Fruit fly (Drosophila melanogaster) whole organism, embryonic: ENCODE measurements around the gene Fpgs1.

ENCODE experiments used
- Bdp1 ChIP-seq: fragments of 200-800 bp; sonication (Bioruptor generic); optimal IDR thresholded peaks from 3 replicates; lab custom pipeline; 2016; ENCODE audit warnings: missing biosample characterization, missing genetic modification characterization
- Bteb2 ChIP-seq: fragments of 200-800 bp; sonication (Bioruptor generic); optimal IDR thresholded peaks from 2 replicates; lab custom pipeline; 2016; ENCODE audit warnings: missing biosample characterization, missing genetic modification characterization
- CG10321 ChIP-seq: fragments of 200-800 bp; sonication (Bioruptor generic); IDR thresholded peaks from 2 replicates; pipeline ENCODE4 v1.3.6; 2022; ENCODE audit warnings: missing biosample characterization, missing genetic modification characterization
- CG11504 ChIP-seq: fragments of 200-800 bp; sonication (Bioruptor generic); optimal IDR thresholded peaks from 3 replicates; lab custom pipeline; 2019; ENCODE audit warnings: missing biosample characterization, mild to moderate bottlenecking, missing genetic modification characterization, moderate library complexity
- CG12391 ChIP-seq: fragments of 200-800 bp; sonication (Bioruptor generic); optimal IDR thresholded peaks from 3 replicates; lab custom pipeline; 2018; ENCODE audit warnings: missing biosample characterization, mild to moderate bottlenecking, missing genetic modification characterization, moderate library complexity
- CG12659 ChIP-seq: fragments of 200-800 bp; sonication (Bioruptor generic); optimal IDR thresholded peaks from 3 replicates; lab custom pipeline; 2017; ENCODE audit warnings: mild to moderate bottlenecking, missing biosample characterization, missing genetic modification reagents, missing genetic modification characterization
- CG15479 ChIP-seq: fragments of 200-800 bp; sonication (Bioruptor generic); optimal IDR thresholded peaks from 3 replicates; lab custom pipeline; 2019; ENCODE audit warnings: missing biosample characterization, mild to moderate bottlenecking, missing genetic modification characterization, moderate library complexity
- CG16863 ChIP-seq: fragments of 200-800 bp; sonication (Bioruptor generic); optimal IDR thresholded peaks from 3 replicates; lab custom pipeline; 2016; ENCODE audit warnings: missing biosample characterization, missing genetic modification characterization
- CG18619 ChIP-seq: fragments of 200-800 bp; sonication (Bioruptor generic); optimal IDR thresholded peaks from 3 replicates; lab custom pipeline; 2017; ENCODE audit warnings: missing biosample characterization, mild to moderate bottlenecking, missing genetic modification characterization
- CG2120 ChIP-seq: fragments of 200-800 bp; sonication (Bioruptor generic); optimal IDR thresholded peaks from 3 replicates; lab custom pipeline; 2016; ENCODE audit warnings: missing biosample characterization, missing genetic modification characterization
- CG2678 ChIP-seq: fragments of 200-800 bp; sonication (Bioruptor generic); optimal IDR thresholded peaks from 3 replicates; lab custom pipeline; 2019; ENCODE audit warnings: missing biosample characterization, mild to moderate bottlenecking, missing genetic modification characterization, moderate library complexity
- CG30020 ChIP-seq: fragments of 200-800 bp; optimal IDR thresholded peaks from 2 replicates; lab custom pipeline; 2019; ENCODE audit warnings: missing biosample characterization, mild to moderate bottlenecking, missing genetic modification characterization, moderate library complexity
- CG34376 ChIP-seq: fragments of 200-800 bp; sonication (Bioruptor generic); optimal IDR thresholded peaks from 2 replicates; lab custom pipeline; 2018; ENCODE audit warnings: missing biosample characterization, mild to moderate bottlenecking, missing genetic modification characterization
- CG4424 ChIP-seq: fragments of 200-800 bp; sonication (Bioruptor generic); optimal IDR thresholded peaks from 3 replicates; lab custom pipeline; 2016; ENCODE audit warnings: missing biosample characterization, missing genetic modification characterization
- CG7839 ChIP-seq: fragments of 200-800 bp; sonication (Bioruptor generic); optimal IDR thresholded peaks from 3 replicates; lab custom pipeline; 2018; ENCODE audit warnings: missing biosample characterization, mild to moderate bottlenecking, missing genetic modification characterization, moderate library complexity
- CG8290 ChIP-seq, 3 experiments: fragments of 200-800 bp; sonication (Bioruptor generic); optimal IDR thresholded peaks; 2 replicates each; lab custom pipeline; 2016 to 2019; ENCODE audit warnings: missing biosample characterization in 3 of 3, missing genetic modification characterization in 3 of 3, mild to moderate bottlenecking in 2 of 3, moderate library complexity in 1 of 3
- CG8359 ChIP-seq: fragments of 200-800 bp; sonication (Bioruptor generic); optimal IDR thresholded peaks from 2 replicates; lab custom pipeline; 2017; ENCODE audit warnings: missing biosample characterization, mild to moderate bottlenecking, missing genetic modification characterization, borderline replicate concordance
- CG9932 ChIP-seq: fragments of 200-800 bp; sonication (Bioruptor generic); IDR thresholded peaks from 2 replicates; pipeline ENCODE4 v1.3.6; 2022; ENCODE audit warnings: missing biosample characterization, missing genetic modification characterization
- CoRest ChIP-seq: fragments of 200-800 bp; sonication (Bioruptor generic); optimal IDR thresholded peaks from 3 replicates; lab custom pipeline; 2018; ENCODE audit warnings: missing biosample characterization, mild to moderate bottlenecking, missing genetic modification characterization, moderate library complexity
- CrebB ChIP-seq: fragments of 200-800 bp; sonication (Bioruptor generic); optimal IDR thresholded peaks from 3 replicates; lab custom pipeline; 2018; ENCODE audit warnings: missing biosample characterization, mild to moderate bottlenecking, missing genetic modification characterization
- Eip74EF ChIP-seq, 2 experiments: fragments of 200-800 bp in 1 of 2; fragments of >200 bp in 1 of 2; sonication (Bioruptor generic) in 1 of 2; optimal IDR thresholded peaks; 2 replicates each; lab custom pipeline; 2017 to 2019; ENCODE audit warnings: missing biosample characterization in 2 of 2, missing genetic modification characterization in 2 of 2, mild to moderate bottlenecking in 1 of 2, moderate library complexity in 1 of 2
- Ets65A ChIP-seq: fragments of 200-800 bp; sonication (Bioruptor generic); peaks from one replicate; lab custom pipeline; 2016; ENCODE audit warnings: missing biosample characterization, missing genetic modification characterization
- GATAe ChIP-seq: fragments of 200-800 bp; sonication (Bioruptor generic); conservative IDR thresholded peaks from 2 replicates; pipeline ENCODE4 v1.3.6; 2022; ENCODE audit warnings: missing biosample characterization, missing genetic modification characterization
- HmgZ ChIP-seq: fragments of 200-800 bp; sonication (Bioruptor generic); optimal IDR thresholded peaks from 2 replicates; lab custom pipeline; 2018; ENCODE audit warnings: missing biosample characterization, mild to moderate bottlenecking, missing genetic modification characterization
- Hr3 ChIP-seq: fragments of 200-800 bp; sonication (Bioruptor generic); optimal IDR thresholded peaks from 3 replicates; lab custom pipeline; 2016; ENCODE audit warnings: missing biosample characterization, missing genetic modification characterization
- Lim3 ChIP-seq: fragments of 200-800 bp; sonication (Bioruptor generic); IDR thresholded peaks from 2 replicates; pipeline ENCODE4 v1.3.6; 2022; ENCODE audit warnings: missing biosample characterization, missing genetic modification characterization
- Meics ChIP-seq: fragments of 200-800 bp; sonication (Bioruptor generic); optimal IDR thresholded peaks from 2 replicates; lab custom pipeline; 2017; ENCODE audit warnings: missing biosample characterization, mild to moderate bottlenecking, missing genetic modification characterization
- NC2α ChIP-seq: fragments of 200-800 bp; sonication (Bioruptor generic); optimal IDR thresholded peaks from 2 replicates; lab custom pipeline; 2016; ENCODE audit warnings: missing biosample characterization, missing genetic modification characterization
- Sox102F ChIP-seq: fragments of 200-800 bp; sonication (Bioruptor generic); optimal IDR thresholded peaks from 2 replicates; lab custom pipeline; 2018; ENCODE audit warnings: missing biosample characterization, mild to moderate bottlenecking, missing genetic modification characterization, moderate library complexity
- caup ChIP-seq: fragments of 200-800 bp; sonication (Bioruptor generic); optimal IDR thresholded peaks from 3 replicates; lab custom pipeline; 2017; ENCODE audit warnings: missing biosample characterization, mild to moderate bottlenecking, missing genetic modification characterization, moderate library complexity; ENCODE audit not compliant: severe bottlenecking
- cg ChIP-seq: fragments of 200-800 bp; sonication (Bioruptor generic); optimal IDR thresholded peaks from 3 replicates; lab custom pipeline; 2019; ENCODE audit warnings: missing biosample characterization, mild to moderate bottlenecking, missing genetic modification characterization, moderate library complexity
- ci ChIP-seq: fragments of 200-800 bp; sonication (Bioruptor generic); IDR thresholded peaks from 3 replicates; pipeline ENCODE4 v1.3.6; 2022; ENCODE audit warnings: missing biosample characterization, missing genetic modification characterization
- crol ChIP-seq: fragments of 200-800 bp; sonication (Bioruptor generic); IDR thresholded peaks from 2 replicates; pipeline ENCODE4 v1.3.6; 2022; ENCODE audit warnings: missing biosample characterization, missing genetic modification characterization
- disco-r ChIP-seq: fragments of 200-800 bp; sonication (Bioruptor generic); optimal IDR thresholded peaks from 2 replicates; lab custom pipeline; 2016; ENCODE audit warnings: missing biosample characterization, missing genetic modification characterization
- ftz-f1 ChIP-seq: fragments of 200-800 bp; sonication (Bioruptor generic); optimal IDR thresholded peaks from 2 replicates; lab custom pipeline; 2016; ENCODE audit warnings: missing biosample characterization, missing genetic modification characterization
- gem ChIP-seq: fragments of 200-800 bp; sonication (Bioruptor generic); optimal IDR thresholded peaks from 2 replicates; lab custom pipeline; 2019; ENCODE audit warnings: missing biosample characterization, mild to moderate bottlenecking, missing genetic modification characterization, moderate library complexity
- grn ChIP-seq: fragments of 200-800 bp; sonication (Bioruptor generic); optimal IDR thresholded peaks from 3 replicates; lab custom pipeline; 2017; ENCODE audit warnings: missing biosample characterization, missing genetic modification characterization
- lab ChIP-seq: fragments of 200-800 bp; sonication (Bioruptor generic); optimal IDR thresholded peaks from 3 replicates; lab custom pipeline; 2017; ENCODE audit warnings: missing biosample characterization, missing genetic modification characterization, mild to moderate bottlenecking, moderate library complexity, missing genetic modification reagents
- mirr ChIP-seq: fragments of 200-800 bp; sonication (Bioruptor generic); optimal IDR thresholded peaks from 3 replicates; lab custom pipeline; 2018; ENCODE audit warnings: missing biosample characterization, mild to moderate bottlenecking, missing genetic modification characterization
- pho ChIP-seq: fragments of 200-800 bp; sonication (Bioruptor generic); optimal IDR thresholded peaks from 2 replicates; lab custom pipeline; 2016; ENCODE audit warnings: missing biosample characterization, missing genetic modification characterization
- row ChIP-seq: fragments of 200-800 bp; sonication (Bioruptor generic); IDR thresholded peaks from 3 replicates; pipeline ENCODE4 v1.3.6; 2022; ENCODE audit warnings: missing biosample characterization, missing genetic modification characterization
- schlank ChIP-seq: fragments of 200-800 bp; sonication (Bioruptor generic); optimal IDR thresholded peaks from 2 replicates; lab custom pipeline; 2018; ENCODE audit warnings: missing biosample characterization, mild to moderate bottlenecking, missing genetic modification characterization
- scrt ChIP-seq: fragments of 200-800 bp; sonication (Bioruptor generic); optimal IDR thresholded peaks from 2 replicates; lab custom pipeline; 2018; ENCODE audit warnings: missing biosample characterization, mild to moderate bottlenecking, missing genetic modification characterization, moderate library complexity
- sima ChIP-seq: fragments of 200-800 bp; sonication (Bioruptor generic); optimal IDR thresholded peaks from 2 replicates; lab custom pipeline; 2016; ENCODE audit warnings: missing biosample characterization, missing genetic modification characterization
- slbo ChIP-seq: fragments of 200-800 bp; sonication (Bioruptor generic); IDR thresholded peaks from 2 replicates; pipeline ENCODE4 v1.3.6; 2022; ENCODE audit warnings: missing biosample characterization, missing genetic modification characterization
- sug ChIP-seq: fragments of 200-800 bp; optimal IDR thresholded peaks from 2 replicates; lab custom pipeline; 2019; ENCODE audit warnings: missing biosample characterization, mild to moderate bottlenecking, missing genetic modification characterization, moderate library complexity
- tll ChIP-seq, 2 experiments: fragments of 200-800 bp in 1 of 2; fragments of >200 bp in 1 of 2; sonication (Bioruptor generic) in 1 of 2; optimal IDR thresholded peaks; 2 replicates each; lab custom pipeline; 2017 to 2019; ENCODE audit warnings: missing biosample characterization in 2 of 2, missing genetic modification characterization in 2 of 2, mild to moderate bottlenecking in 1 of 2, moderate library complexity in 1 of 2

Fpgs1 gene

DNA sequence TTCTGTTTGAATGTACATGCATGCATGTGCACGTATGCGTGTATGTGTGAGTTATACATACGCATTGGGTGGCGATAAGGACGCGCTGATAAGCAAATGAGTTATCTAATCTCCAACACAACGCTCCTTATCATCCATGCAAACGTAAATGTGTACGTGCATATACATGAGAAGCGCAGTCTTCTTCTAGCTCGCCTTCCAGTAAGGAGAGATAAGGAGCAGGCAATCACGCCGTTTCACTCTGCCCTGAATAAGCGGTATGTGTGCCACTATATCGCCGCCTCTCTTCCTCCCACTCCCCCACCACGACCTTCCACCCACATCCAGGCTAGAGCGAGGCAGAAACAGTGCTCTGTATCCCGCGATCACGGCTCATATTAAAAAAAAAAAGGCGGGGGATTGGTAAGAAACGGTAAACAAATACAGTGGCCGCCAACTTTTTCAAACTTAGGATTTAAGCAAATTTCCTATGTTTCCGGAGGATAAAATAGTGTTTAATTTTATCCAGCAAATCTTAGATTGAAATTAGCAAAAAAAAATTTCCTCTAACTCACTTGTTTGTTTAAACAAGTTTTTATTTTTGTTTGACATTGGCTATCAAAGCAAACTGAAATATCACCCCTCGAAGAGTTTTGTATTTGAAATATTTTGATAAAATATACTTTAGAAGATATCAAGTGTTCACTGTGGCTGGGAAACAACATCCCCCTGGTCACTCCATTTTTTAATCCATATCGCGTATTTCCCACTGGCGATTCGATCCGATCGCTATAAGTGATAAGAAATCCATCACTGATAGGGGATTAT lies 31.0 kb upstream of the Fpgs1 start (continued):
- TF ChIP-seq sima (GFP tag; lab: Kevin White, UChicago), result no peak
- TF ChIP-seq scrt (GFP tag; lab: Kevin White, UChicago), result no peak
- TF ChIP-seq disco-r, result no peak
- TF ChIP-seq CG2678 (tag; lab: Kevin White, UChicago), result peak; percentile 49
- TF ChIP-seq sug (tag; lab: Kevin White, UChicago), result peak; percentile 31
- no peak for TF ChIP-seq Bdp1 (GFP tag; lab: Kevin White, UChicago)
- TF ChIP-seq HmgZ (tag; lab: Kevin White, UChicago), result peak; percentile 13
- no peak for TF ChIP-seq Bteb2 (GFP tag; lab: Kevin White, UChicago)
- TF ChIP-seq CG10321 (GFP tag; lab: Robert Waterston, UW), result peak; percentile 91
- TF ChIP-seq CG8290 (GFP tag; optimal IDR thresholded peaks at IDR 0.05; lab: Kevin White, UChicago), result no peak
- peak in 1 of 2 experiments; percentile 33 for TF ChIP-seq CG8290 (tag; optimal IDR thresholded peaks at IDR 0.05; lab: Kevin White, UChicago)
- peak; percentile 6 for TF ChIP-seq CG18619 (GFP tag; lab: Kevin White, UChicago)
- no peak for TF ChIP-seq Eip74EF (GFP tag; optimal IDR thresholded peaks at IDR 0.05; lab: Kevin White, UChicago)
- TF ChIP-seq cg (GFP tag; lab: Kevin White, UChicago), result peak; percentile 66
- peak; percentile 3 for TF ChIP-seq lab (GFP tag; lab: Kevin White, UChicago)
- TF ChIP-seq CG34376 (GFP tag; lab: Kevin White, UChicago), result peak; percentile 18
- peak; percentile 56 for TF ChIP-seq mirr (GFP tag; lab: Kevin White, UChicago)
- peak; percentile 26 for TF ChIP-seq CG12391 (tag; lab: Kevin White, UChicago)
- TF ChIP-seq CG7839 (tag; lab: Kevin White, UChicago), result peak; percentile 18
- TF ChIP-seq slbo (GFP tag; lab: Robert Waterston, UW), result peak; percentile 22; the same call in 1 of the 2 replicates
- no peak for TF ChIP-seq CG16863 (GFP tag; lab: Kevin White, UChicago)
- peak; percentile 28; the same call in 1 of the 3 replicates for TF ChIP-seq row
- peak; percentile 43 for TF ChIP-seq CG2120 (GFP tag; lab: Kevin White, UChicago)
- TF ChIP-seq caup (GFP tag; lab: Kevin White, UChicago), result peak; percentile 15
- peak; percentile 4 for TF ChIP-seq Sox102F (GFP tag; lab: Kevin White, UChicago)
- no peak for TF ChIP-seq Lim3
- TF ChIP-seq pho (GFP tag; lab: Kevin White, UChicago), result peak; percentile 2
- TF ChIP-seq Hr3 (GFP tag; lab: Kevin White, UChicago), result peak; percentile 12
- TF ChIP-seq NC2α, result no peak
- TF ChIP-seq CG9932 (GFP tag; lab: Robert Waterston, UW), result 0 out of 2 replicates have a peak, but pooled peaks have one; percentile 5
- no peak for TF ChIP-seq CG30020 (tag; lab: Kevin White, UChicago)
- TF ChIP-seq grn (GFP tag; lab: Kevin White, UChicago), result peak; percentile 86
- TF ChIP-seq CG4424, result peak; percentile 23
- TF ChIP-seq Ets65A (GFP tag; lab: Kevin White, UChicago), result peak; percentile 45
- peak; percentile 95 for TF ChIP-seq GATAe (GFP tag; lab: Robert Waterston, UW)
- peak; percentile 35 for TF ChIP-seq Meics
- peak; percentile 34 for TF ChIP-seq gem (tag; lab: Kevin White, UChicago)
- TF ChIP-seq ci (GFP tag; lab: Robert Waterston, UW), result peak; percentile 36; the same call in 1 of the 3 replicates
- peak; percentile 76 for TF ChIP-seq CG15479
- TF ChIP-seq CG8359 (GFP tag; lab: Kevin White, UChicago), result no peak
- peak; percentile 24 for TF ChIP-seq CG11504 (tag; lab: Kevin White, UChicago)
- peak; percentile 18 for TF ChIP-seq CG12659 (GFP tag; lab: Kevin White, UChicago)
- TF ChIP-seq CrebB (tag; lab: Kevin White, UChicago), result no peak
- TF ChIP-seq schlank (tag; lab: Kevin White, UChicago), result no peak
- no peak for TF ChIP-seq tll (GFP tag; optimal IDR thresholded peaks at IDR 0.05; lab: Kevin White, UChicago)
- TF ChIP-seq crol (GFP tag; lab: Robert Waterston, UW), result peak; percentile 73
- peak; percentile 14 for TF ChIP-seq ftz-f1 (GFP tag; lab: Kevin White, UChicago)
- peak; percentile 14 for TF ChIP-seq CoRest
